Worm (Caenorhabditis elegans): ENCODE data around the gene C50F4.8.

- TF ChIP-seq ceh-43 (GFP tag; optimal IDR thresholded peaks at IDR 0.05) (no peak), M03D4.4 (tag; optimal IDR thresholded peaks at IDR 0.05) (no peak), nhr-28 (tag; optimal IDR thresholded peaks at IDR 0.05) (no peak), nhr-12 (tag; optimal IDR thresholded peaks at IDR 0.05) (no peak), snpc-4 (tag; optimal IDR thresholded peaks at IDR 0.05) (no peak), ztf-11 (tag; optimal IDR thresholded peaks at IDR 0.05) (no peak), lin-13 (tag; optimal IDR thresholded peaks at IDR 0.05) (no peak), sptf-1 (tag; optimal IDR thresholded peaks at IDR 0.05) (no peak), mab-5 (tag; optimal IDR thresholded peaks at IDR 0.05) (no peak), nhr-237 (tag; optimal IDR thresholded peaks at IDR 0.05) (no peak), elt-3 (tag; optimal IDR thresholded peaks at IDR 0.05) (no peak), pha-4 (tag; optimal IDR thresholded peaks at IDR 0.05) (no peak)
Observed at ce11 chrV:9513590-9513989, 5.1 kb downstream of the C50F4.8 start, which contains the start of gene eif-2Bdelta.
